Worm (Caenorhabditis elegans): ENCODE results near the gene C12D8.9.

ce11 chrV:10256050-10256449 is 13.0 kb upstream of the C12D8.9 start, which contains the start of gene nhr-232:
- TF ChIP-seq nhr-76 (tag; optimal IDR thresholded peaks at IDR 0.05) = no peak
- TF ChIP-seq snpc-4 (tag; optimal IDR thresholded peaks at IDR 0.05) = no peak
- no peak for TF ChIP-seq ztf-11 (tag; optimal IDR thresholded peaks at IDR 0.05)
- no peak for TF ChIP-seq nhr-2 (tag; optimal IDR thresholded peaks at IDR 0.05)
- TF ChIP-seq mep-1 (tag; optimal IDR thresholded peaks at IDR 0.05) = no peak

Measured in whole organism, mixed stage, embryonic.